Worm (Caenorhabditis elegans) whole organism, L2 larva: ENCODE data around the gene mig-18.

Experiments
- mdl-1 ChIP-seq, 2 experiments: fragments of 150-350 bp in 1 of 2; sonication (generic microtip) in 1 of 2; optimal IDR thresholded peaks; 2 replicates each; lab custom pipeline; 2017; ENCODE audit warnings: missing biosample characterization in 2 of 2, missing genetic modification characterization in 2 of 2
- snpc-4 ChIP-seq: fragments of 150-350 bp; optimal IDR thresholded peaks from 2 replicates; lab custom pipeline; 2014; ENCODE audit warnings: missing biosample characterization, missing genetic modification characterization

- TF ChIP-seq mdl-1 (tag; optimal IDR thresholded peaks at IDR 0.05; lab: Kevin White, UChicago) (no peak), snpc-4 (tag; lab: Kevin White, UChicago) (no peak)
These were observed 12.2 kb upstream of the mig-18 start for ce11 chrIII:13390789-13391188.
